Worm (Caenorhabditis elegans) whole organism, L1 larva: Measurements from ENCODE around the gene F59A1.15.

Source experiments
- C16A3.4 ChIP-seq: fragments of 150-350 bp; optimal IDR thresholded peaks from 2 replicates; lab custom pipeline; 2014; ENCODE audit warnings: missing biosample characterization, missing genetic modification characterization
- Y116A8C.19 ChIP-seq: sonication (generic microtip); optimal IDR thresholded peaks from 2 replicates; lab custom pipeline; 2016; ENCODE audit warnings: missing compliant biosample characterization, missing genetic modification characterization, borderline replicate concordance
- aha-1 ChIP-seq: fragments of 150-350 bp; optimal IDR thresholded peaks from 2 replicates; lab custom pipeline; 2014; ENCODE audit warnings: missing biosample characterization, missing genetic modification characterization
- aly-2 ChIP-seq: fragments of 150-350 bp; optimal IDR thresholded peaks from 2 replicates; lab custom pipeline; 2014; ENCODE audit warnings: missing biosample characterization, missing genetic modification characterization
- ceh-63 ChIP-seq: fragments of 200-800 bp; sonication (Bioruptor generic); optimal IDR thresholded peaks from 2 replicates; lab custom pipeline; 2018; ENCODE audit warnings: mild to moderate bottlenecking, missing genetic modification characterization, missing compliant biosample characterization
- ceh-82 ChIP-seq, 3 experiments: fragments of 150-350 bp in 1 of 3; sonication (generic microtip) in 2 of 3; optimal IDR thresholded peaks; 2 replicates each; lab custom pipeline; 2014 to 2017; ENCODE audit warnings: missing biosample characterization in 3 of 3, missing genetic modification characterization in 3 of 3
- ceh-88 ChIP-seq: fragments of 200-800 bp; sonication (Bioruptor generic); IDR thresholded peaks from 2 replicates; pipeline ENCODE4 v1.3.6; 2022; ENCODE audit warnings: missing genetic modification characterization, missing compliant biosample characterization
- ceh-90 ChIP-seq: sonication (generic microtip); optimal IDR thresholded peaks from 2 replicates; lab custom pipeline; 2016; ENCODE audit warnings: missing genetic modification characterization, missing compliant biosample characterization
- ces-1 ChIP-seq: fragments of 150-350 bp; optimal IDR thresholded peaks from 2 replicates; lab custom pipeline; 2014; ENCODE audit warnings: missing biosample characterization, missing genetic modification reagents, missing genetic modification characterization
- efl-1 ChIP-seq, 4 experiments: fragments of 150-350 bp; optimal IDR thresholded peaks in 3 of 4; peaks in 1 of 4; 1 replicate in 1 of 4; 2 replicates in 3 of 4; lab custom pipeline; 2014; ENCODE audit warnings: missing biosample characterization in 2 of 4, missing genetic modification characterization in 2 of 4, missing genetic modification reagents in 2 of 4
- egl-27 ChIP-seq, 2 experiments: fragments of 150-350 bp in 1 of 2; sonication (generic microtip); optimal IDR thresholded peaks; 3 replicates each; lab custom pipeline; 2017 to 2018; ENCODE audit warnings: missing biosample characterization in 2 of 2, missing genetic modification characterization in 2 of 2, missing genetic modification reagents in 2 of 2
- elt-3 ChIP-seq, 6 experiments: fragments of 150-350 bp in 1 of 6; sonication (generic microtip); optimal IDR thresholded peaks; 2 replicates each; lab custom pipeline; 2017 to 2018; ENCODE audit warnings: missing biosample characterization in 6 of 6, missing genetic modification characterization in 6 of 6, inconsistent platforms in 1 of 6
- ets-5 ChIP-seq: fragments of 200-800 bp; sonication (Bioruptor generic); IDR thresholded peaks from 2 replicates; pipeline ENCODE4 v1.3.6; 2022; ENCODE audit warnings: missing genetic modification characterization, missing compliant biosample characterization
- irx-1 ChIP-seq: sonication (generic microtip); optimal IDR thresholded peaks from 2 replicates; lab custom pipeline; 2016; ENCODE audit warnings: missing genetic modification characterization, missing compliant biosample characterization
- isw-1 ChIP-seq: fragments of 200-800 bp; sonication (Bioruptor generic); IDR thresholded peaks from 2 replicates; pipeline ENCODE4 v1.3.6; 2022; ENCODE audit warnings: missing genetic modification characterization, missing compliant biosample characterization
- jun-1 ChIP-seq: fragments of 150-350 bp; optimal IDR thresholded peaks from 2 replicates; lab custom pipeline; 2014; ENCODE audit warnings: missing biosample characterization, missing genetic modification reagents, missing genetic modification characterization
- lin-15B ChIP-seq: fragments of 150-350 bp; sonication (generic microtip); optimal IDR thresholded peaks from 3 replicates; lab custom pipeline; 2014; ENCODE audit warnings: missing biosample characterization, missing genetic modification characterization
- lir-3 ChIP-seq: sonication (generic microtip); optimal IDR thresholded peaks from 2 replicates; lab custom pipeline; 2016; ENCODE audit warnings: mild to moderate bottlenecking, missing genetic modification characterization, moderate library complexity, missing compliant biosample characterization; ENCODE audit not compliant: poor library complexity
- mab-9 ChIP-seq: fragments of 200-800 bp; sonication (Bioruptor generic); IDR thresholded peaks from 2 replicates; pipeline ENCODE4 v1.3.6; 2022; ENCODE audit warnings: missing genetic modification reagents, missing genetic modification characterization, missing compliant biosample characterization
- mef-2 ChIP-seq: fragments of 150-350 bp; optimal IDR thresholded peaks from 2 replicates; lab custom pipeline; 2014; ENCODE audit warnings: missing biosample characterization, missing genetic modification characterization
- nhr-12 ChIP-seq: sonication (generic microtip); optimal IDR thresholded peaks from 2 replicates; lab custom pipeline; 2017; ENCODE audit warnings: missing biosample characterization, missing genetic modification characterization
- nhr-19 ChIP-seq: fragments of 200-800 bp; sonication (Bioruptor generic); conservative IDR thresholded peaks from 2 replicates; pipeline ENCODE4 v1.3.6; 2022; ENCODE audit warnings: missing genetic modification characterization, missing compliant biosample characterization
- nhr-84 ChIP-seq: sonication (generic microtip); optimal IDR thresholded peaks from 2 replicates; lab custom pipeline; 2017; ENCODE audit warnings: missing biosample characterization, missing genetic modification characterization
- pag-3 ChIP-seq: sonication (generic microtip); optimal IDR thresholded peaks from 2 replicates; lab custom pipeline; 2017; ENCODE audit warnings: missing genetic modification characterization, mild to moderate bottlenecking, missing compliant biosample characterization, antibody characterized with exemption, borderline replicate concordance; ENCODE audit not compliant: insufficient read depth
- pqm-1 ChIP-seq: sonication (generic microtip); optimal IDR thresholded peaks from 3 replicates; lab custom pipeline; 2017; ENCODE audit warnings: missing biosample characterization, missing genetic modification characterization
- snpc-4 ChIP-seq: fragments of 150-350 bp; optimal IDR thresholded peaks from 2 replicates; lab custom pipeline; 2014; ENCODE audit warnings: missing biosample characterization, missing genetic modification characterization
- swsn-7 ChIP-seq: sonication (generic microtip); optimal IDR thresholded peaks from 2 replicates; lab custom pipeline; 2016; ENCODE audit warnings: missing genetic modification characterization, missing compliant biosample characterization
- tbx-2 ChIP-seq: sonication (generic microtip); optimal IDR thresholded peaks from 2 replicates; lab custom pipeline; 2016; ENCODE audit warnings: missing genetic modification characterization, missing compliant biosample characterization
- tlp-1 ChIP-seq: fragments of 150-350 bp; optimal IDR thresholded peaks from 2 replicates; lab custom pipeline; 2014; ENCODE audit warnings: missing biosample characterization, missing genetic modification characterization
- unc-130 ChIP-seq: fragments of 150-350 bp; optimal IDR thresholded peaks from 2 replicates; lab custom pipeline; 2017; ENCODE audit warnings: missing biosample characterization, missing genetic modification characterization, inconsistent platforms
- unc-62 ChIP-seq: fragments of 150-350 bp; optimal IDR thresholded peaks from 2 replicates; lab custom pipeline; 2014; ENCODE audit warnings: missing biosample characterization, missing genetic modification reagents, missing genetic modification characterization
- unc-86 ChIP-seq: sonication (generic microtip); optimal IDR thresholded peaks from 2 replicates; lab custom pipeline; 2016; ENCODE audit warnings: missing genetic modification characterization, missing compliant biosample characterization
- vab-15 ChIP-seq: sonication (generic microtip); optimal IDR thresholded peaks from 2 replicates; lab custom pipeline; 2017; ENCODE audit warnings: missing genotype, mild to moderate bottlenecking, missing genetic modification characterization, missing compliant biosample characterization
- zag-1 ChIP-seq: fragments of 150-350 bp; optimal IDR thresholded peaks from 2 replicates; lab custom pipeline; 2014; ENCODE audit warnings: missing biosample characterization, missing genetic modification characterization
- ztf-11 ChIP-seq, 2 experiments: sonication (generic microtip); optimal IDR thresholded peaks; 2 replicates each; lab custom pipeline; 2016 to 2017; ENCODE audit warnings: missing genetic modification characterization in 2 of 2, missing biosample characterization in 1 of 2, missing compliant biosample characterization in 1 of 2

Gene F59A1.15

ce11 chrV:17673343-17673742, 10.3 kb downstream of the F59A1.15 start, which contains the start of gene str-93:
TSS of gene str-93 (minus strand) at chrV:17673443.
- no peak for TF ChIP-seq ceh-90 (tag; lab: Kevin White, UChicago)

DNA sequence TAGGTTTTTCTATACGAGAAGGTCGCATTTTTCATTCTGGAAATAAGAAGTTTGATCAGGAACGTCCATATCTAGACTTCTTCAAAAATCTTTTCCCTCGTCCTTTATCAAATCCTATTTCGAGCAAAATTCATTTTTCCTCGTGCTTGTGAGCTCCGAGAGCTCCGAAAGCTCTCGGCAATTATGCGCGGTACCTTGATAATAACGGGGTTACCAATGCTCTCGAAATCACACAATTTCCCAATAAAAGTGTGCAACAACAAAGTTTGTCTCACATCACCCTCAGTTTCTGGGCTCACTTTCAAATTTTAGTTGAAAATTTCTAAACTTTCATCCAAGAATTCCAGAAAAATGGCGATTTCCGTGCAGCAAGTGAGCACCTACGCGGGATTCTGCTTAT, 15.1 kb downstream of the F59A1.15 start, which contains the start of gene str-89:
TSS of gene str-89 (plus strand) at position 301 of the 400 bp plus-strand sequence.
- TF ChIP-seq aha-1 (tag; lab: Kevin White, UChicago): no peak
- no peak for TF ChIP-seq lir-3 (tag; lab: Kevin White, UChicago)
- TF ChIP-seq ceh-82 (tag; optimal IDR thresholded peaks at IDR 0.05; lab: Kevin White, UChicago): no peak
- TF ChIP-seq lin-15B (tag; lab: Kevin White, UChicago): no peak
- TF ChIP-seq snpc-4 (tag; lab: Kevin White, UChicago): no peak
- no peak for TF ChIP-seq pag-3
- TF ChIP-seq ceh-63 (GFP tag; lab: Kevin White, UChicago): no peak
- no peak for TF ChIP-seq ces-1 (GFP tag; lab: Kevin White, UChicago)
- TF ChIP-seq elt-3 (tag; optimal IDR thresholded peaks at IDR 0.05; lab: Kevin White, UChicago): no peak
- TF ChIP-seq vab-15 (tag; lab: Kevin White, UChicago): no peak
- no peak for TF ChIP-seq nhr-84 (tag; lab: Kevin White, UChicago)
- TF ChIP-seq nhr-12 (tag; lab: Kevin White, UChicago): no peak
- no peak for TF ChIP-seq mab-9 (GFP tag; lab: Robert Waterston, UW)
- TF ChIP-seq ets-5 (GFP tag; lab: Robert Waterston, UW): no peak
- TF ChIP-seq tbx-2 (tag; lab: Kevin White, UChicago): no peak
- TF ChIP-seq unc-86: no peak
- TF ChIP-seq ztf-11 (tag; optimal IDR thresholded peaks at IDR 0.05; lab: Kevin White, UChicago): no peak

- no peak for TF ChIP-seq irx-1 (tag; lab: Kevin White, UChicago)
Measured at ce11 chrV:17667676-17668075, 16.0 kb downstream of the F59A1.15 start, which contains the start of gene F59A1.12. TSS of gene F59A1.12 (minus strand) at chrV:17667776.

ce11 chrV:17665906-17666305, 17.8 kb downstream of the F59A1.15 start, which contains the start of gene F59A1.11:
TSS of gene F59A1.11 (minus strand) at chrV:17666006.
- no peak for TF ChIP-seq unc-86
- TF ChIP-seq tbx-2 (tag; lab: Kevin White, UChicago): no peak

ce11 chrV:17664367-17664766, 19.3 kb downstream of the F59A1.15 start:
- no peak for TF ChIP-seq unc-130 (tag; lab: Kevin White, UChicago)
- TF ChIP-seq tlp-1 (tag; lab: Kevin White, UChicago): no peak
- TF ChIP-seq ceh-82 (tag; optimal IDR thresholded peaks at IDR 0.05; lab: Kevin White, UChicago): no peak
- no peak for TF ChIP-seq vab-15 (tag; lab: Kevin White, UChicago)
- TF ChIP-seq irx-1 (tag; lab: Kevin White, UChicago): no peak
- no peak for TF ChIP-seq mef-2 (tag; lab: Kevin White, UChicago)
- TF ChIP-seq swsn-7 (tag; lab: Kevin White, UChicago): no peak
- TF ChIP-seq C16A3.4 (tag; lab: Kevin White, UChicago): no peak
- no peak for TF ChIP-seq Y116A8C.19 (tag; lab: Kevin White, UChicago)
- no peak for TF ChIP-seq ceh-88 (GFP tag; lab: Robert Waterston, UW)
- no peak for TF ChIP-seq zag-1 (tag; lab: Kevin White, UChicago)
- no peak for TF ChIP-seq pqm-1
- no peak for TF ChIP-seq isw-1
- TF ChIP-seq egl-27 (tag; optimal IDR thresholded peaks at IDR 0.05; lab: Kevin White, UChicago): no peak
- no peak for TF ChIP-seq unc-62
- no peak for TF ChIP-seq jun-1 (tag; lab: Kevin White, UChicago)
- no peak for TF ChIP-seq nhr-19 (GFP tag; lab: Robert Waterston, UW)
- TF ChIP-seq snpc-4 (tag; lab: Kevin White, UChicago): no peak
- no peak for TF ChIP-seq efl-1 (optimal IDR thresholded peaks at IDR 0.05; lab: Kevin White, UChicago)
- no peak for TF ChIP-seq efl-1 (GFP tag; optimal IDR thresholded peaks at IDR 0.05 in 1 of 2; lab: Kevin White, UChicago)
- no peak for TF ChIP-seq aly-2 (tag; lab: Kevin White, UChicago)
